Worm (Caenorhabditis elegans): Measurements from ENCODE around the gene F01F1.15.
A peak's percentile ranks its signal among the peaks of the same experiment; 100 is the strongest.

The F01F1.15 gene

ce11 chrIII:5902558-5902957, 33.2 kb upstream of the F01F1.15 start:
- peak; percentile 54 for TF ChIP-seq lin-14 (GFP tag; optimal IDR thresholded peaks at IDR 0.05)
- TF ChIP-seq unc-98 (GFP tag; IDR thresholded peaks at IDR 0.05), result no peak

DNA sequence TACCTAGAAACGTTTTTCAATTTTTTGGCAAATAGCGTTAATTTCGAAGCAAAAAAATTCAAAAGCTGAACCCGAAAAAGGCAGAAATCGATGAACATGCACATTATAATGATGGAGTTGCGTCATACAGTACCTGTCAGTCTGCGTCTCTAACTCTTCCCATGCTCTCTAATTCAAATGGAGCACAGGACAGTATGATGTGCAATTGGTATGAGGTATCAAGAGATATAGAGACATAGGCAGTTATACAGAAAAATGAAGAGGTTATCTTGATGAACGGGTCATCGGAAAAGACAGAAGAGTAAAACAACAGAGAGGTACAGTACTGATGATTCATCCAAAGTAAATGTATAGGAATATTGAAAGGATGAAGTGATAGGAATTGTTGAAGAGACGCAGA, 31.4 kb upstream of the F01F1.15 start:
- TF ChIP-seq nhr-77 (tag; optimal IDR thresholded peaks at IDR 0.05), result no peak
- TF ChIP-seq efl-1 (optimal IDR thresholded peaks at IDR 0.05), result no peak
- peak in 1 of 2 experiments; percentile 87 for TF ChIP-seq efl-1 (GFP tag; optimal IDR thresholded peaks at IDR 0.05 in 1 of 2)

- TF ChIP-seq sptf-1 (tag; optimal IDR thresholded peaks at IDR 0.05) (no peak), lir-3 (tag; optimal IDR thresholded peaks at IDR 0.05; ENCODE audit: poor library complexity) (no peak), nhr-71 (tag; optimal IDR thresholded peaks at IDR 0.05) (peak; percentile 30), isw-1 (GFP tag; IDR thresholded peaks at IDR 0.05) (no peak), sup-37 (GFP tag; optimal IDR thresholded peaks at IDR 0.05) (no peak), tbx-2 (tag; optimal IDR thresholded peaks at IDR 0.05) (no peak), alr-1 (tag; optimal IDR thresholded peaks at IDR 0.05; ENCODE audit: borderline replicate concordance) (no peak), xbp-1 (tag; optimal IDR thresholded peaks at IDR 0.05) (no peak), unc-30 (tag; optimal IDR thresholded peaks at IDR 0.05) (no peak), egl-27 (tag; optimal IDR thresholded peaks at IDR 0.05) (no peak), unc-130 (tag; optimal IDR thresholded peaks at IDR 0.05) (peak; percentile 27), ces-1 (GFP tag; optimal IDR thresholded peaks at IDR 0.05) (no peak), ceh-63 (GFP tag; optimal IDR thresholded peaks at IDR 0.05) (no peak), nhr-47 (tag; optimal IDR thresholded peaks at IDR 0.05) (no peak), nhr-84 (tag; optimal IDR thresholded peaks at IDR 0.05) (no peak), tlp-1 (tag; optimal IDR thresholded peaks at IDR 0.05) (no peak), hlh-4 (tag; optimal IDR thresholded peaks at IDR 0.05) (no peak), rnt-1 (tag; optimal IDR thresholded peaks at IDR 0.05) (peak; percentile 37), snpc-4 (tag; optimal IDR thresholded peaks at IDR 0.05) (no peak), lin-14 (GFP tag; optimal IDR thresholded peaks at IDR 0.05) (peak; percentile 74), unc-62 (GFP tag; optimal IDR thresholded peaks at IDR 0.05) (no peak), lsy-2 (tag; optimal IDR thresholded peaks at IDR 0.05) (peak in 1 of 2 experiments; percentile 7), lin-15B (tag; optimal IDR thresholded peaks at IDR 0.05) (no peak), hpl-2 (GFP tag; optimal IDR thresholded peaks at IDR 0.05) (no peak), zag-1 (tag; optimal IDR thresholded peaks at IDR 0.05) (no peak), fos-1 (tag; optimal IDR thresholded peaks at IDR 0.05) (no peak), pag-3 (tag; optimal IDR thresholded peaks at IDR 0.05; ENCODE audit: borderline replicate concordance, insufficient read depth) (no peak), fkh-10 (GFP tag; optimal IDR thresholded peaks at IDR 0.05) (no peak), snu-23 (GFP tag; optimal IDR thresholded peaks at IDR 0.05) (peak; percentile 18), irx-1 (tag; optimal IDR thresholded peaks at IDR 0.05) (no peak), ceh-82 (tag; optimal IDR thresholded peaks at IDR 0.05) (no peak), pax-3 (tag; optimal IDR thresholded peaks at IDR 0.05) (no peak), fkh-8 (tag; optimal IDR thresholded peaks at IDR 0.05) (no peak), ets-5 (GFP tag; IDR thresholded peaks at IDR 0.05) (no peak), unc-86 (tag; optimal IDR thresholded peaks at IDR 0.05) (no peak), blmp-1 (tag; optimal IDR thresholded peaks at IDR 0.05) (peak; percentile 64), elt-3 (tag; optimal IDR thresholded peaks at IDR 0.05) (no peak), nhr-77 (tag; optimal IDR thresholded peaks at IDR 0.05) (no peak), skn-1 (tag; optimal IDR thresholded peaks at IDR 0.05) (no peak), C16A3.4 (tag; optimal IDR thresholded peaks at IDR 0.05) (no peak), ama-1 (optimal IDR thresholded peaks at IDR 0.05) (no peak), dsc-1 (tag; optimal IDR thresholded peaks at IDR 0.05) (no peak), sox-4 (tag; optimal IDR thresholded peaks at IDR 0.05) (no peak), nhr-19 (GFP tag; conservative IDR thresholded peaks at IDR 0.05) (no peak), lin-35 (GFP tag; optimal IDR thresholded peaks at IDR 0.05) (no peak), fkh-4 (tag; optimal IDR thresholded peaks at IDR 0.05; ENCODE audit: borderline replicate concordance) (no peak), C34B4.2 (tag; optimal IDR thresholded peaks at IDR 0.05) (no peak), nhr-76 (tag; optimal IDR thresholded peaks at IDR 0.05) (no peak)
Measured at ce11 chrIII:5898631-5899030, 29.3 kb upstream of the F01F1.15 start.
